Worm (Caenorhabditis elegans) whole organism, L1 larva: ENCODE measurements around the gene C35A5.11.

Experiments used
- dpl-1 ChIP-seq, 3 experiments: fragments of 150-350 bp in 2 of 3; sonication (generic microtip) in 1 of 3; optimal IDR thresholded peaks; 2 replicates each; lab custom pipeline; 2014 to 2017; ENCODE audit warnings: missing biosample characterization in 3 of 3, missing genetic modification characterization in 3 of 3, missing genetic modification reagents in 3 of 3
- unc-62 ChIP-seq: fragments of 150-350 bp; optimal IDR thresholded peaks from 2 replicates; lab custom pipeline; 2014; ENCODE audit warnings: missing biosample characterization, missing genetic modification reagents, missing genetic modification characterization

DNA sequence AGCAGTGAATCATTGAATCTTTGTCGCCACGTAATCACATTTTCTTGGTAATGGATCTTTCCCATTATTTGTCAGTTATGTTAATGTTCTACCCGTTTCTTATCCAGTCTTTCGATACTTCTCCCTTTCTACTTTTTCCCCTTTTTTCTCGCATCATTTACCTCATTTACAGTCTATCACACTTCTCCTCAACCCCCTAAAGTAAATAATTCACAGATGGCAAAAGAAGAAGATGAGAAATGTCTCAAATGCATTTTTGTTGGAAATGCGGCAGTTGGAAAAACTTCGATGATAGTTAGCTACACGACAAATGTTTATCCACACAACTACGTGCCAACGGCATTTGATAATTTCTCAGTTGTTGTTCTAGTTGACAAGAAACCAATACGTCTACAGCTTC, 40.8 kb downstream of the C35A5.11 start, which contains the start of gene chw-1:
- TF ChIP-seq dpl-1 (GFP tag; optimal IDR thresholded peaks at IDR 0.05; lab: Kevin White, UChicago) (no peak), unc-62 (GFP tag; lab: Kevin White, UChicago) (no peak)
